Worm (Caenorhabditis elegans) whole organism, mixed stage, embryonic: ENCODE measurements around the gene bcc-1.

Experiments
- M03D4.4 ChIP-seq: sonication (generic microtip); optimal IDR thresholded peaks from 2 replicates; lab custom pipeline; 2017; ENCODE audit warnings: mild to moderate bottlenecking, missing genetic modification characterization, missing compliant biosample characterization
- bed-3 ChIP-seq: fragments of 200-800 bp; sonication (Bioruptor generic); optimal IDR thresholded peaks from 3 replicates; lab custom pipeline; 2018; ENCODE audit warnings: mild to moderate bottlenecking, missing genetic modification characterization, moderate library complexity, missing compliant biosample characterization
- blmp-1 ChIP-seq: fragments of 150-350 bp; optimal IDR thresholded peaks from 2 replicates; lab custom pipeline; 2014; ENCODE audit warnings: missing biosample characterization, missing genetic modification characterization
- ceh-39 ChIP-seq: fragments of 150-350 bp; optimal IDR thresholded peaks from 2 replicates; lab custom pipeline; 2014; ENCODE audit warnings: missing biosample characterization, missing genetic modification characterization
- ceh-43 ChIP-seq: fragments of 200-800 bp; sonication (Bioruptor generic); optimal IDR thresholded peaks from 2 replicates; lab custom pipeline; 2018; ENCODE audit warnings: mild to moderate bottlenecking, missing genetic modification characterization, moderate library complexity, missing compliant biosample characterization
- ceh-83 ChIP-seq: fragments of 200-800 bp; sonication (Bioruptor generic); optimal IDR thresholded peaks from 2 replicates; lab custom pipeline; 2018; ENCODE audit warnings: mild to moderate bottlenecking, missing genetic modification characterization, missing compliant biosample characterization
- drap-1 ChIP-seq: fragments of 200-800 bp; sonication (Bioruptor generic); optimal IDR thresholded peaks from 3 replicates; lab custom pipeline; 2018; ENCODE audit warnings: mild to moderate bottlenecking, missing genetic modification characterization, missing compliant biosample characterization
- elt-1 ChIP-seq: sonication (generic microtip); optimal IDR thresholded peaks from 2 replicates; lab custom pipeline; 2017; ENCODE audit warnings: missing genetic modification characterization, mild to moderate bottlenecking, missing compliant biosample characterization, antibody characterized with exemption, moderate library complexity, borderline replicate concordance; ENCODE audit not compliant: insufficient read depth
- elt-3 ChIP-seq: fragments of 150-350 bp; optimal IDR thresholded peaks from 2 replicates; lab custom pipeline; 2014; ENCODE audit warnings: missing biosample characterization, missing genetic modification characterization
- flh-1 ChIP-seq: fragments of 200-800 bp; sonication (Bioruptor generic); optimal IDR thresholded peaks from 2 replicates; lab custom pipeline; 2018; ENCODE audit warnings: mild to moderate bottlenecking, missing genetic modification characterization, moderate library complexity, missing compliant biosample characterization
- hlh-1 ChIP-seq: fragments of 150-350 bp; optimal IDR thresholded peaks from 2 replicates; lab custom pipeline; 2014; ENCODE audit warnings: missing biosample characterization, missing genetic modification reagents, missing genetic modification characterization
- lin-13 ChIP-seq: fragments of 150-350 bp; optimal IDR thresholded peaks from 2 replicates; lab custom pipeline; 2014; ENCODE audit warnings: missing biosample characterization, missing genetic modification characterization
- lin-32 ChIP-seq: fragments of 200-800 bp; sonication (Bioruptor generic); optimal IDR thresholded peaks from 2 replicates; lab custom pipeline; 2018; ENCODE audit warnings: mild to moderate bottlenecking, missing genetic modification characterization, missing compliant biosample characterization
- lsy-2 ChIP-seq: fragments of 150-350 bp; optimal IDR thresholded peaks from 2 replicates; lab custom pipeline; 2014; ENCODE audit warnings: missing biosample characterization, missing genetic modification characterization
- mab-5 ChIP-seq: fragments of 150-350 bp; optimal IDR thresholded peaks from 2 replicates; lab custom pipeline; 2014; ENCODE audit warnings: missing biosample characterization, missing genetic modification characterization
- mls-2 ChIP-seq: sonication (generic microtip); optimal IDR thresholded peaks from 2 replicates; lab custom pipeline; 2016; ENCODE audit warnings: mild to moderate bottlenecking, missing genetic modification characterization, moderate library complexity, missing compliant biosample characterization
- nhr-2 ChIP-seq: fragments of 150-350 bp; optimal IDR thresholded peaks from 2 replicates; lab custom pipeline; 2014; ENCODE audit warnings: missing biosample characterization, missing genetic modification characterization
- nhr-28 ChIP-seq: fragments of 150-350 bp; optimal IDR thresholded peaks from 2 replicates; lab custom pipeline; 2014; ENCODE audit warnings: missing biosample characterization, missing genetic modification characterization
- nhr-76 ChIP-seq: sonication (generic microtip); optimal IDR thresholded peaks from 2 replicates; lab custom pipeline; 2017; ENCODE audit warnings: missing biosample characterization, missing genetic modification characterization
- sem-2 ChIP-seq: fragments of 200-800 bp; sonication (Bioruptor generic); optimal IDR thresholded peaks from 2 replicates; lab custom pipeline; 2018; ENCODE audit warnings: mild to moderate bottlenecking, missing genetic modification characterization, missing compliant biosample characterization
- snpc-4 ChIP-seq: fragments of 150-350 bp; optimal IDR thresholded peaks from 2 replicates; lab custom pipeline; 2014; ENCODE audit warnings: missing biosample characterization, missing genetic modification characterization
- sptf-1 ChIP-seq: sonication (generic microtip); optimal IDR thresholded peaks from 2 replicates; lab custom pipeline; 2017; ENCODE audit warnings: mild to moderate bottlenecking, missing genetic modification characterization, moderate library complexity, missing compliant biosample characterization
- tbx-8 ChIP-seq: fragments of 200-800 bp; sonication (Bioruptor generic); optimal IDR thresholded peaks from 2 replicates; lab custom pipeline; 2018; ENCODE audit warnings: mild to moderate bottlenecking, missing genetic modification characterization, moderate library complexity, missing compliant biosample characterization
- unc-120 ChIP-seq: sonication (generic microtip); optimal IDR thresholded peaks from 2 replicates; lab custom pipeline; 2017; ENCODE audit warnings: missing genetic modification characterization, missing compliant biosample characterization; ENCODE audit not compliant: poor library complexity, severe bottlenecking
- unc-39 ChIP-seq: fragments of 150-350 bp; optimal IDR thresholded peaks from 2 replicates; lab custom pipeline; 2014; ENCODE audit warnings: missing biosample characterization, missing genetic modification characterization
- unc-62 ChIP-seq: fragments of 150-350 bp; optimal IDR thresholded peaks from 2 replicates; lab custom pipeline; 2014; ENCODE audit warnings: missing biosample characterization, missing genetic modification reagents, missing genetic modification characterization
- zip-8 ChIP-seq: fragments of 150-350 bp; optimal IDR thresholded peaks from 2 replicates; lab custom pipeline; 2014; ENCODE audit warnings: missing biosample characterization, missing genetic modification characterization
- ztf-11 ChIP-seq: fragments of 150-350 bp; optimal IDR thresholded peaks from 2 replicates; lab custom pipeline; 2014; ENCODE audit warnings: missing biosample characterization, missing genetic modification characterization

bcc-1 gene

ce11 chrIV:11078482-11078881, 13.9 kb downstream of the bcc-1 start, which contains the start of gene Y5F2A.4:
Gene Y5F2A.4, minus strand, starts transcription at chrIV:11078582.
- TF ChIP-seq sptf-1 (tag; lab: Kevin White, UChicago) (no peak), nhr-76 (tag; lab: Kevin White, UChicago) (no peak), elt-3 (tag; lab: Kevin White, UChicago) (no peak), ceh-39 (tag; lab: Kevin White, UChicago) (no peak), unc-39 (tag; lab: Kevin White, UChicago) (no peak), drap-1 (GFP tag; lab: Kevin White, UChicago) (no peak), elt-1 (tag; lab: Kevin White, UChicago) (no peak), hlh-1 (tag; lab: Kevin White, UChicago) (no peak), lsy-2 (tag; lab: Kevin White, UChicago) (no peak), blmp-1 (no peak)

ce11 chrIV:11070895-11071294, 21.5 kb downstream of the bcc-1 start:
- TF ChIP-seq tbx-8 (peak; percentile 16), sptf-1 (tag; lab: Kevin White, UChicago) (peak; percentile 80)

ce11 chrIV:11068314-11068713, 24.0 kb downstream of the bcc-1 start:
- TF ChIP-seq ztf-11 (tag; lab: Kevin White, UChicago): no peak
- peak; percentile 100 for TF ChIP-seq unc-62
- peak; percentile 62 for TF ChIP-seq mab-5
- TF ChIP-seq M03D4.4 (tag; lab: Kevin White, UChicago): no peak
- peak; percentile 57 for TF ChIP-seq unc-120 (tag; lab: Kevin White, UChicago)
- TF ChIP-seq hlh-1 (tag; lab: Kevin White, UChicago): peak; percentile 68
- no peak for TF ChIP-seq flh-1 (GFP tag; lab: Kevin White, UChicago)

ce11 chrIV:11067003-11067402, 25.3 kb downstream of the bcc-1 start, which contains the start of gene ttr-17:
Gene ttr-17, minus strand, starts transcription at chrIV:11067026.
- no peak for TF ChIP-seq lin-32 (GFP tag; lab: Kevin White, UChicago)
- TF ChIP-seq unc-62: peak; percentile 52
- TF ChIP-seq nhr-28: no peak

- peak; percentile 80 for TF ChIP-seq unc-62
- peak; percentile 59 for TF ChIP-seq unc-120 (tag; lab: Kevin White, UChicago)
- TF ChIP-seq hlh-1 (tag; lab: Kevin White, UChicago): peak; percentile 97
- TF ChIP-seq mab-5: no peak
Measured at ce11 chrIV:11063962-11064361, 28.4 kb downstream of the bcc-1 start, which contains the start of gene ttr-16. Gene ttr-16, minus strand, starts transcription at chrIV:11064137.

ce11 chrIV:11062984-11063613, 29.3 kb downstream of the bcc-1 start:
- TF ChIP-seq sem-2 (no peak), nhr-2 (tag; lab: Kevin White, UChicago) (no peak), ceh-83 (no peak), elt-1 (tag; lab: Kevin White, UChicago) (no peak), lsy-2 (tag; lab: Kevin White, UChicago) (no peak), zip-8 (tag; lab: Kevin White, UChicago) (no peak), bed-3 (no peak), mls-2 (no peak)
- TF ChIP-seq, all 35 proteins: peak for 0

- no peak for TF ChIP-seq snpc-4 (tag; lab: Kevin White, UChicago)
- no peak for TF ChIP-seq unc-120 (tag; lab: Kevin White, UChicago)
- TF ChIP-seq nhr-76 (tag; lab: Kevin White, UChicago): no peak
- TF ChIP-seq elt-1 (tag; lab: Kevin White, UChicago): no peak
- TF ChIP-seq bed-3: no peak
- no peak for TF ChIP-seq flh-1 (GFP tag; lab: Kevin White, UChicago)
- no peak for TF ChIP-seq lin-32 (GFP tag; lab: Kevin White, UChicago)
- TF ChIP-seq ceh-43 (GFP tag; lab: Kevin White, UChicago): no peak
- TF ChIP-seq lin-13 (tag; lab: Kevin White, UChicago): no peak
Measured at ce11 chrIV:11053652-11054317, 38.6 kb downstream of the bcc-1 start, which contains the start of the genes F36H1.12 and lin-3. Gene F36H1.12, minus strand, starts transcription at chrIV:11053702. Gene lin-3, plus strand, starts transcription at chrIV:11054308.
